Fruit fly (Drosophila melanogaster) Kc167 (cell line): ENCODE data around the gene PGAP5.

Source experiments
- Myc ChIP-seq: fragments of >200 bp; optimal IDR thresholded peaks from 2 replicates; lab custom pipeline; 2017; ENCODE audit warnings: missing external identifiers
- Sin3A ChIP-seq: fragments of >200 bp; optimal IDR thresholded peaks from 2 replicates; lab custom pipeline; 2018; ENCODE audit warnings: missing external identifiers
- h ChIP-seq: fragments of >200 bp; optimal IDR thresholded peaks from 3 replicates; lab custom pipeline; 2018; ENCODE audit warnings: missing external identifiers
- insv ChIP-seq: fragments of >200 bp; optimal IDR thresholded peaks from 3 replicates; lab custom pipeline; 2018; ENCODE audit warnings: missing external identifiers
- psq ChIP-seq: fragments of >200 bp; optimal IDR thresholded peaks from 2 replicates; lab custom pipeline; 2017; ENCODE audit warnings: missing external identifiers
- ttk ChIP-seq: sonication (Bioruptor generic); optimal IDR thresholded peaks from 2 replicates; lab custom pipeline; 2017; ENCODE audit warnings: missing external identifiers

PGAP5 gene

dm6 chr2L:8211070-8211469 lies 12.4 kb downstream of the PGAP5 start, which contains the start of gene Ssb-c31a:
Gene Ssb-c31a (plus strand): TSS chr2L:8211347.
- TF ChIP-seq psq (lab: Kevin White, UChicago) (no peak), Myc (lab: Kevin White, UChicago) (no peak), insv (no peak), Sin3A (lab: Kevin White, UChicago) (no peak), ttk (lab: Kevin White, UChicago) (no peak), h (no peak)

dm6 chr2L:8212666-8213270 lies 14.1 kb downstream of the PGAP5 start, which contains the start of the genes CG8372 and CG8360:
Gene CG8372 (minus strand): TSS chr2L:8212902.
Gene CG8360 (plus strand): TSS chr2L:8212959.
- TF ChIP-seq Myc (lab: Kevin White, UChicago) (no peak), psq (lab: Kevin White, UChicago) (no peak), ttk (lab: Kevin White, UChicago) (no peak), Sin3A (lab: Kevin White, UChicago) (no peak), h (no peak), insv (no peak)

dm6 chr2L:8213987-8214386 lies 15.3 kb downstream of the PGAP5 start, which contains the start of gene CG8353:
Gene CG8353 (plus strand): TSS chr2L:8214045.
- TF ChIP-seq Myc (lab: Kevin White, UChicago): no peak
- TF ChIP-seq Sin3A (lab: Kevin White, UChicago): no peak
- TF ChIP-seq h: no peak
- no peak for TF ChIP-seq ttk (lab: Kevin White, UChicago)
- TF ChIP-seq insv: no peak
- no peak for TF ChIP-seq psq (lab: Kevin White, UChicago)

- TF ChIP-seq psq (lab: Kevin White, UChicago) (no peak), Sin3A (lab: Kevin White, UChicago) (no peak), insv (no peak), ttk (lab: Kevin White, UChicago) (no peak), Myc (lab: Kevin White, UChicago) (no peak), h (no peak)
Observed at dm6 chr2L:8215259-8215929, 16.7 kb downstream of the PGAP5 start, which contains the start of gene CG8349. Gene CG8349 (plus strand): TSS chr2L:8215915.

- no peak for TF ChIP-seq insv
- TF ChIP-seq Sin3A (lab: Kevin White, UChicago): no peak
- no peak for TF ChIP-seq h
- no peak for TF ChIP-seq ttk (lab: Kevin White, UChicago)
- TF ChIP-seq Myc (lab: Kevin White, UChicago): no peak
- no peak for TF ChIP-seq psq (lab: Kevin White, UChicago)
Observed at dm6 chr2L:8217917-8218316, 19.2 kb downstream of the PGAP5 start, which contains the start of gene CG8292. Gene CG8292 (minus strand): TSS chr2L:8218017.

- TF ChIP-seq Myc (lab: Kevin White, UChicago) (no peak), h (no peak), insv (no peak), psq (lab: Kevin White, UChicago) (no peak), ttk (lab: Kevin White, UChicago) (no peak), Sin3A (lab: Kevin White, UChicago) (no peak)
Observed at dm6 chr2L:8220393-8220934, 21.8 kb downstream of the PGAP5 start, which contains the start of gene Snx6. Gene Snx6 (minus strand): TSS chr2L:8220741.

- TF ChIP-seq ttk (lab: Kevin White, UChicago): no peak
- TF ChIP-seq Sin3A (lab: Kevin White, UChicago): no peak
- no peak for TF ChIP-seq Myc (lab: Kevin White, UChicago)
- TF ChIP-seq insv: no peak
- TF ChIP-seq psq (lab: Kevin White, UChicago): no peak
- no peak for TF ChIP-seq h
Observed at dm6 chr2L:8229134-8229533, 30.5 kb downstream of the PGAP5 start.

- no peak for TF ChIP-seq ttk (lab: Kevin White, UChicago)
- TF ChIP-seq Sin3A (lab: Kevin White, UChicago): no peak
- no peak for TF ChIP-seq h
- no peak for TF ChIP-seq Myc (lab: Kevin White, UChicago)
- TF ChIP-seq insv: no peak
- TF ChIP-seq psq (lab: Kevin White, UChicago): no peak
Observed at dm6 chr2L:8229628-8230027, 30.9 kb downstream of the PGAP5 start.

dm6 chr2L:8230255-8230654 lies 31.6 kb downstream of the PGAP5 start:
- TF ChIP-seq ttk (lab: Kevin White, UChicago) (no peak), h (no peak), insv (no peak), Sin3A (lab: Kevin White, UChicago) (no peak), Myc (lab: Kevin White, UChicago) (no peak), psq (lab: Kevin White, UChicago) (no peak)

dm6 chr2L:8232389-8232788 lies 33.7 kb downstream of the PGAP5 start:
- no peak for TF ChIP-seq psq (lab: Kevin White, UChicago)
- no peak for TF ChIP-seq insv
- TF ChIP-seq h: no peak
- no peak for TF ChIP-seq Myc (lab: Kevin White, UChicago)
- no peak for TF ChIP-seq ttk (lab: Kevin White, UChicago)
- no peak for TF ChIP-seq Sin3A (lab: Kevin White, UChicago)

dm6 chr2L:8233571-8233970 lies 34.9 kb downstream of the PGAP5 start:
- no peak for TF ChIP-seq Myc (lab: Kevin White, UChicago)
- no peak for TF ChIP-seq h
- TF ChIP-seq Sin3A (lab: Kevin White, UChicago): no peak
- no peak for TF ChIP-seq ttk (lab: Kevin White, UChicago)
- no peak for TF ChIP-seq insv
- no peak for TF ChIP-seq psq (lab: Kevin White, UChicago)
